Worm (Caenorhabditis elegans): ENCODE data around the gene wbp-2.
A peak's percentile ranks its signal among the peaks of the same experiment; 100 is the strongest.

Gene wbp-2

ce11 chrII:9304849-9305248 is 24.7 kb upstream of the wbp-2 start:
- TF ChIP-seq ama-1 (optimal IDR thresholded peaks at IDR 0.05), result no peak
- no peak for TF ChIP-seq F13C5.2 (tag; optimal IDR thresholded peaks at IDR 0.05)
- no peak for TF ChIP-seq pes-1 (GFP tag; IDR thresholded peaks at IDR 0.05)
- TF ChIP-seq scrt-1 (GFP tag; IDR thresholded peaks at IDR 0.05), result no peak
- no peak for TF ChIP-seq ceh-13 (GFP tag; optimal IDR thresholded peaks at IDR 0.05)
- TF ChIP-seq flt-1 (GFP tag; IDR thresholded peaks at IDR 0.05), result no peak
- no peak for TF ChIP-seq ceh-36 (tag; optimal IDR thresholded peaks at IDR 0.05)
- TF ChIP-seq sea-1 (GFP tag; conservative IDR thresholded peaks at IDR 0.05), result no peak
- no peak for TF ChIP-seq B0310.2 (tag; optimal IDR thresholded peaks at IDR 0.05)
- TF ChIP-seq tbx-11 (GFP tag; IDR thresholded peaks at IDR 0.05), result no peak
- no peak for TF ChIP-seq hmbx-1 (tag; optimal IDR thresholded peaks at IDR 0.05)
- no peak for TF ChIP-seq aly-1 (tag; optimal IDR thresholded peaks at IDR 0.05)
- no peak for TF ChIP-seq tbx-37 (GFP tag; conservative IDR thresholded peaks at IDR 0.05)
- no peak for TF ChIP-seq tra-4 (tag; optimal IDR thresholded peaks at IDR 0.05)
- TF ChIP-seq hnd-1 (tag; optimal IDR thresholded peaks at IDR 0.05), result no peak

- TF ChIP-seq aly-1 (tag; optimal IDR thresholded peaks at IDR 0.05) (no peak), flt-1 (GFP tag; IDR thresholded peaks at IDR 0.05) (no peak), ama-1 (optimal IDR thresholded peaks at IDR 0.05) (no peak), ets-7 (tag; optimal IDR thresholded peaks at IDR 0.05) (no peak), hmbx-1 (tag; optimal IDR thresholded peaks at IDR 0.05) (no peak), ceh-36 (tag; optimal IDR thresholded peaks at IDR 0.05) (no peak), pes-1 (GFP tag; IDR thresholded peaks at IDR 0.05) (no peak), F13C5.2 (tag; optimal IDR thresholded peaks at IDR 0.05) (no peak), ceh-13 (GFP tag; optimal IDR thresholded peaks at IDR 0.05) (no peak), sea-1 (GFP tag; conservative IDR thresholded peaks at IDR 0.05) (no peak), tbx-37 (GFP tag; conservative IDR thresholded peaks at IDR 0.05) (no peak), scrt-1 (GFP tag; IDR thresholded peaks at IDR 0.05) (no peak), tbx-11 (GFP tag; IDR thresholded peaks at IDR 0.05) (no peak)
These were observed 24.0 kb upstream of the wbp-2 start for ce11 chrII:9305575-9305974.

DNA sequence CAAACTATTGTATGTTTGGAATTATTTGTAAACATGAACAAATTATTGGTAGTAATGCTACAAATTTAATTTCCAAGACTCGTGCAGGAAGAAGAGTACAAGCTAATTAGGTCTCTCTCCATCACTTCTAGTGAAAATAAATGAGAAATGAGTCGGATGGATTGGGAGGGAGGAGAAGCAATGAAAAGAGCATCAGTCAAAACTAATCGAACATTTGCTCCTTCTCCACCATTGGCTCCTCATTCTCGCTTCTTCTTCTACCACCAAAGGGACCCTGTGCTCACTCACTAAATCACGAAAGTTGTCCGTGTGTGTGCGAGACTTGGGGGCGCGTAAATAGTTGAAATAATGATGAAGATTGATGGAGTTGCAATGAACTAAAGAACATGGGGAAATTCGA is 22.7 kb upstream of the wbp-2 start:
- TF ChIP-seq tbx-37 (GFP tag; conservative IDR thresholded peaks at IDR 0.05) (no peak), B0310.2 (tag; optimal IDR thresholded peaks at IDR 0.05) (no peak), sea-1 (GFP tag; conservative IDR thresholded peaks at IDR 0.05) (no peak), flt-1 (GFP tag; IDR thresholded peaks at IDR 0.05) (no peak), ceh-36 (tag; optimal IDR thresholded peaks at IDR 0.05) (no peak), ama-1 (optimal IDR thresholded peaks at IDR 0.05) (no peak), tbx-11 (GFP tag; IDR thresholded peaks at IDR 0.05) (no peak), scrt-1 (GFP tag; IDR thresholded peaks at IDR 0.05) (no peak), pes-1 (GFP tag; IDR thresholded peaks at IDR 0.05) (no peak), hmbx-1 (tag; optimal IDR thresholded peaks at IDR 0.05) (no peak)

ce11 chrII:9308614-9309046 is 20.9 kb upstream of the wbp-2 start:
- TF ChIP-seq sea-1 (GFP tag; conservative IDR thresholded peaks at IDR 0.05), result peak; percentile 53; the same call in 1 of the 2 replicates
- TF ChIP-seq B0310.2 (tag; optimal IDR thresholded peaks at IDR 0.05), result peak; percentile 14
- no peak for TF ChIP-seq aly-1 (tag; optimal IDR thresholded peaks at IDR 0.05)
- peak; percentile 26; the same call in 1 of the 2 replicates for TF ChIP-seq flt-1 (GFP tag; IDR thresholded peaks at IDR 0.05)
- no peak for TF ChIP-seq ceh-13 (GFP tag; optimal IDR thresholded peaks at IDR 0.05)
- TF ChIP-seq tra-4 (tag; optimal IDR thresholded peaks at IDR 0.05), result no peak
- no peak for TF ChIP-seq ama-1 (optimal IDR thresholded peaks at IDR 0.05)
- peak; percentile 48 for TF ChIP-seq ets-7 (tag; optimal IDR thresholded peaks at IDR 0.05)
- TF ChIP-seq hmbx-1 (tag; optimal IDR thresholded peaks at IDR 0.05), result no peak
- no peak; the same call in 1 of the 2 replicates for TF ChIP-seq pes-1 (GFP tag; IDR thresholded peaks at IDR 0.05)
- TF ChIP-seq ceh-36 (tag; optimal IDR thresholded peaks at IDR 0.05), result no peak
- no peak for TF ChIP-seq hnd-1 (tag; optimal IDR thresholded peaks at IDR 0.05)
- TF ChIP-seq tbx-11 (GFP tag; IDR thresholded peaks at IDR 0.05), result no peak
- no peak for TF ChIP-seq tbx-37 (GFP tag; conservative IDR thresholded peaks at IDR 0.05)
- TF ChIP-seq scrt-1 (GFP tag; IDR thresholded peaks at IDR 0.05), result no peak
- peak; percentile 74 for TF ChIP-seq hmg-4 (GFP tag; optimal IDR thresholded peaks at IDR 0.05)
- TF ChIP-seq F13C5.2 (tag; optimal IDR thresholded peaks at IDR 0.05), result peak; percentile 80

DNA sequence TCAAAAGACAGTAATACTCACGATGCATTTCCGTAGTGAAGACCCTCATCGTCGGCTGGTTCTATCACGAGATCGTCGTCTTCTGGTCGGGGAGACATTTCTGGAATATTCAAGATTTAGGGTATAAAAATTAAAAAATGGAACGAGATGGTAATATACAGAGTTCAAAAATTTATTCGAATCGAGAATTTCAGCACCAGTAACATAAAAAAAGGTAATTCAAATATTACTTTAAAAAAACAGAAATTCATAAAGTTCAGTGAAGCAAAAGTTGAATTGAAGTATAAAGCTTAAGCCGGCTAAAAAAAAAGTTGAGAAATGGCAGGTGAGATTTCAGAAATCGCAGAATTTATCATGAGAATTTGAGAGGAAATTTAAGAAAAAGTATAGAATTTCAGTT is 19.4 kb upstream of the wbp-2 start, which contains the start of gene cam-1:
TSS of gene cam-1 (minus strand) at position 101 of the 400 bp plus-strand sequence.
- no peak for TF ChIP-seq tra-4 (tag; optimal IDR thresholded peaks at IDR 0.05)
- TF ChIP-seq ama-1 (optimal IDR thresholded peaks at IDR 0.05), result no peak
- TF ChIP-seq tbx-37 (GFP tag; conservative IDR thresholded peaks at IDR 0.05), result no peak
- no peak for TF ChIP-seq hmbx-1 (tag; optimal IDR thresholded peaks at IDR 0.05)
- no peak for TF ChIP-seq ceh-36 (tag; optimal IDR thresholded peaks at IDR 0.05)
- no peak for TF ChIP-seq sea-1 (GFP tag; conservative IDR thresholded peaks at IDR 0.05)
- TF ChIP-seq F13C5.2 (tag; optimal IDR thresholded peaks at IDR 0.05), result no peak
- TF ChIP-seq ceh-13 (GFP tag; optimal IDR thresholded peaks at IDR 0.05), result no peak
- no peak for TF ChIP-seq hmg-4 (GFP tag; optimal IDR thresholded peaks at IDR 0.05)
- no peak for TF ChIP-seq tbx-11 (GFP tag; IDR thresholded peaks at IDR 0.05)
- TF ChIP-seq pes-1 (GFP tag; IDR thresholded peaks at IDR 0.05), result no peak
- TF ChIP-seq ets-7 (tag; optimal IDR thresholded peaks at IDR 0.05), result no peak
- TF ChIP-seq scrt-1 (GFP tag; IDR thresholded peaks at IDR 0.05), result no peak
- TF ChIP-seq flt-1 (GFP tag; IDR thresholded peaks at IDR 0.05), result no peak
- TF ChIP-seq aly-1 (tag; optimal IDR thresholded peaks at IDR 0.05), result no peak
- TF ChIP-seq hnd-1 (tag; optimal IDR thresholded peaks at IDR 0.05), result no peak
- no peak for TF ChIP-seq B0310.2 (tag; optimal IDR thresholded peaks at IDR 0.05)

- TF ChIP-seq scrt-1 (GFP tag; IDR thresholded peaks at IDR 0.05) (no peak), ceh-13 (GFP tag; optimal IDR thresholded peaks at IDR 0.05) (no peak), ets-7 (tag; optimal IDR thresholded peaks at IDR 0.05) (no peak)
These were observed 18.8 kb upstream of the wbp-2 start for ce11 chrII:9310794-9311193.

DNA sequence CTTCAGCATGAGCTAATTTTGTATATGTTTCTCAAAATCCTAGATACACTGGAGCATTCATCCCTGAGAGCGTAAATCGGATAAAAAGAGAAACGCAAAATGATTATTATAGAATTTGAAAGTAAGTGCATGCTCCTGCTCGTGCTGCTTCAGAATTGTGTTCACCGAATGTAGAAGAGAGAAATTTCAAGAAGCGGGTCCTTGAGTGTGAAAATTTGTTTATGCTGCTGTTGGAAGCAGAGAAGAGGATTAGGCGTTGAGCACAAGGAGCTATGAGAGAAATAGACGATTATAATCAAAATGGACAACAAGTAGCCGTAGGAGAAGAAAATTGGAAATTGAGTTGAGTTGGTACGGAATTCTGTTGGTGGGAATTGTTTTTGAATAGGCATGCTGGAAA is 17.9 kb upstream of the wbp-2 start:
- TF ChIP-seq ets-7 (tag; optimal IDR thresholded peaks at IDR 0.05) (no peak), sea-1 (GFP tag; conservative IDR thresholded peaks at IDR 0.05) (no peak), ama-1 (optimal IDR thresholded peaks at IDR 0.05) (no peak), F13C5.2 (tag; optimal IDR thresholded peaks at IDR 0.05) (no peak), flt-1 (GFP tag; IDR thresholded peaks at IDR 0.05) (no peak), ceh-36 (tag; optimal IDR thresholded peaks at IDR 0.05) (no peak), tra-4 (tag; optimal IDR thresholded peaks at IDR 0.05) (no peak), hnd-1 (tag; optimal IDR thresholded peaks at IDR 0.05) (no peak)

Data from whole organism, early embryonic.